Worm (Caenorhabditis elegans): ENCODE data around the gene srab-25.

DNA sequence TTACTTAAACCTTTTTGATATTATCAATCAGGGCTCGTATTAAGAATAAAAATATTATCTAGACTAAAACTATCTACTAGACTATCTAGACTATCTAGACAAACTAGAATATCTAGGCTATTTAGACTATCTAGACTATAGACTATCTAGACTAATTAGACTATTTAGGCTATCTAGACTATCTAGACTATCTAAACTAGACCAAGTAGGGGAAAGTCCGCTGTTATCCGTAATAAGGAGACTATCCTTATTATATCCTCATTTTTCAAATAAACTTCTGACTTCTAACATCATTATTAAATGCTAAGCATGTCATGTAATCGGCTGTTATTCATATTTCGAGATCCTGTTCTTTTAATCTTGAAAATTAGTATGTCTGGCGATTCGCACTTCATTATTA lies 19.0 kb downstream of the srab-25 start, which contains the start of gene srw-101:
- TF ChIP-seq ceh-82 (tag; optimal IDR thresholded peaks at IDR 0.05), result no peak
- no peak for TF ChIP-seq ama-1 (optimal IDR thresholded peaks at IDR 0.05)
- no peak for TF ChIP-seq hlh-17 (GFP tag; optimal IDR thresholded peaks at IDR 0.05; ENCODE audit: borderline replicate concordance)
- no peak for TF ChIP-seq lin-13 (GFP tag; optimal IDR thresholded peaks at IDR 0.05)
- no peak for TF ChIP-seq rnt-1 (tag; optimal IDR thresholded peaks at IDR 0.05)
- TF ChIP-seq C04F5.9 (tag; optimal IDR thresholded peaks at IDR 0.05), result no peak
- TF ChIP-seq mep-1 (tag; optimal IDR thresholded peaks at IDR 0.05), result no peak
- no peak for TF ChIP-seq hpl-2 (GFP tag; optimal IDR thresholded peaks at IDR 0.05)
- TF ChIP-seq aly-2 (tag; optimal IDR thresholded peaks at IDR 0.05), result no peak
- TF ChIP-seq nhr-237 (tag; optimal IDR thresholded peaks at IDR 0.05), result no peak
- no peak for TF ChIP-seq dpl-1 (GFP tag; optimal IDR thresholded peaks at IDR 0.05)
- TF ChIP-seq jun-1 (tag; optimal IDR thresholded peaks at IDR 0.05), result no peak
- no peak for TF ChIP-seq ztf-4 (tag; optimal IDR thresholded peaks at IDR 0.05)
- TF ChIP-seq egl-27 (tag; optimal IDR thresholded peaks at IDR 0.05), result no peak

All from whole organism, L1 larva.